Fruit fly (Drosophila melanogaster): ENCODE measurements around the gene X11L.

The X11L gene

DNA sequence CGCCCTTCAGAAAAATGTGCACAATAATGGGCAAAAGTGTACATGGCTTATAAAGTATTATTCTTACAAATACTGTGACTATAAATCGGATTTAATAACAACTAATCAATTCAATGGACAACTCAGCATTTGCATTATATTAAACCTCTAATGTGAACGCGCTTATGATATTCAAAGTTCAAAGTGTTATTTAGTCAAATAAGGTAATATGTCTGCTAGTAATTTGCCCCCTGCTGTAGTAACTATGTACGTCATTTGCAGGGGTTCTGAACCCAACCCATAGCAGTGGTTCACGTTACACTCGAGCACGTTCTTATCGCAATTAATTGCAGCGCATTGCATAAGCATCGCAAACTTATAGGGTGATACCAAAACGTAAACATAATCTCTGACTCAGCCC is 11.3 kb upstream of the X11L start:
- TF ChIP-seq CG17385 (GFP tag; optimal IDR thresholded peaks at IDR 0.05) = peak; percentile 30
- no peak for TF ChIP-seq HLH3B (GFP tag; IDR thresholded peaks at IDR 0.05)
- no peak for TF ChIP-seq Meics (GFP tag; optimal IDR thresholded peaks at IDR 0.05)
- TF ChIP-seq CoRest (tag; optimal IDR thresholded peaks at IDR 0.05) = peak; percentile 19
- peak; percentile 48 for TF ChIP-seq Oli (tag; optimal IDR thresholded peaks at IDR 0.05)
- TF ChIP-seq CG18599 (GFP tag; optimal IDR thresholded peaks at IDR 0.05) = peak; percentile 6
- peak; percentile 35 for TF ChIP-seq grau (tag; optimal IDR thresholded peaks at IDR 0.05)
- TF ChIP-seq CG11504 (tag; optimal IDR thresholded peaks at IDR 0.05) = peak; percentile 56
- TF ChIP-seq Ptx1 (GFP tag; IDR thresholded peaks at IDR 0.05) = peak; percentile 11; the same call in 1 of the 2 replicates
- no peak for TF ChIP-seq CG14965 (GFP tag; optimal IDR thresholded peaks at IDR 0.05; ENCODE audit: borderline replicate concordance)
- TF ChIP-seq CG10209 (GFP tag; optimal IDR thresholded peaks at IDR 0.05) = peak; percentile 14
- no peak for TF ChIP-seq E2f2 (GFP tag; IDR thresholded peaks at IDR 0.05)
- peak in 1 of 3 experiments; percentile 7 for TF ChIP-seq lola (GFP tag; optimal IDR thresholded peaks at IDR 0.05)
- TF ChIP-seq eve (GFP tag; optimal IDR thresholded peaks at IDR 0.05) = peak in 1 of 2 experiments; percentile 76
- TF ChIP-seq CG18764 (GFP tag; optimal IDR thresholded peaks at IDR 0.05) = no peak
- no peak for TF ChIP-seq ab (GFP tag; optimal IDR thresholded peaks at IDR 0.05)
- TF ChIP-seq Blimp-1 (GFP tag; optimal IDR thresholded peaks at IDR 0.05) = peak; percentile 40
- peak; percentile 37 for TF ChIP-seq PHDP (tag; optimal IDR thresholded peaks at IDR 0.05)
- TF ChIP-seq CG2120 (GFP tag; optimal IDR thresholded peaks at IDR 0.05) = peak; percentile 9
- TF ChIP-seq CG13424 (tag; optimal IDR thresholded peaks at IDR 0.05) = peak; percentile 25
- TF ChIP-seq zfh1 (GFP tag; IDR thresholded peaks at IDR 0.05) = no peak
- no peak for TF ChIP-seq CG3163 (GFP tag; optimal IDR thresholded peaks at IDR 0.05)
- peak; percentile 32 for TF ChIP-seq CG1603 (tag; optimal IDR thresholded peaks at IDR 0.05)
- peak; percentile 35 for TF ChIP-seq CG7556 (GFP tag; optimal IDR thresholded peaks at IDR 0.05)
- no peak for TF ChIP-seq Adf1 (GFP tag; IDR thresholded peaks at IDR 0.05)
- TF ChIP-seq gem (tag; optimal IDR thresholded peaks at IDR 0.05) = peak; percentile 58
- peak; percentile 7 for TF ChIP-seq CG18619 (GFP tag; optimal IDR thresholded peaks at IDR 0.05)
- peak; percentile 13 for TF ChIP-seq cwo (GFP tag; optimal IDR thresholded peaks at IDR 0.05)
- TF ChIP-seq CG4282 (GFP tag; optimal IDR thresholded peaks at IDR 0.05) = no peak
- TF ChIP-seq CG11398 (GFP tag; optimal IDR thresholded peaks at IDR 0.05) = no peak
- TF ChIP-seq dpn (GFP tag; optimal IDR thresholded peaks at IDR 0.05) = peak in 1 of 2 experiments; percentile 15
- no peak for TF ChIP-seq Doc2 (GFP tag; IDR thresholded peaks at IDR 0.05)
- no peak for TF ChIP-seq fu2 (GFP tag; optimal IDR thresholded peaks at IDR 0.05)
- TF ChIP-seq seq (GFP tag; IDR thresholded peaks at IDR 0.05) = 0 out of 2 replicates have a peak, but pooled peaks have one; percentile 19
- TF ChIP-seq CG11456 (GFP tag; IDR thresholded peaks at IDR 0.05) = no peak
- TF ChIP-seq CG31441 (GFP tag; IDR thresholded peaks at IDR 0.05) = 0 out of 2 replicates have a peak, but pooled peaks have one; percentile 15
- peak; percentile 16 for TF ChIP-seq Sox102F (GFP tag; optimal IDR thresholded peaks at IDR 0.05)
- peak; percentile 8 for TF ChIP-seq CTCF (GFP tag; optimal IDR thresholded peaks at IDR 0.05)
- TF ChIP-seq CG12219 (GFP tag; optimal IDR thresholded peaks at IDR 0.05) = peak; percentile 28
- TF ChIP-seq CG2678 (tag; optimal IDR thresholded peaks at IDR 0.05) = peak; percentile 33
- TF ChIP-seq unpg (GFP tag; optimal IDR thresholded peaks at IDR 0.05) = peak; percentile 40
- TF ChIP-seq CG15269 (tag; optimal IDR thresholded peaks at IDR 0.05) = peak; percentile 42
- TF ChIP-seq phol (tag; optimal IDR thresholded peaks at IDR 0.05) = no peak
- peak; percentile 43 for TF ChIP-seq row (GFP tag; IDR thresholded peaks at IDR 0.05)
- no peak for TF ChIP-seq amos (GFP tag; IDR thresholded peaks at IDR 0.05; ENCODE audit: partially characterized antibody)
- TF ChIP-seq CG2712 (tag; optimal IDR thresholded peaks at IDR 0.05) = peak; percentile 18
- TF ChIP-seq Pdp1 (GFP tag; optimal IDR thresholded peaks at IDR 0.05) = peak in 1 of 2 experiments; percentile 39
- TF ChIP-seq exex (tag; optimal IDR thresholded peaks at IDR 0.05) = no peak
- TF ChIP-seq lab (GFP tag; optimal IDR thresholded peaks at IDR 0.05) = peak; percentile 16
- peak in 1 of 2 experiments; percentile 26 for TF ChIP-seq bsh (GFP tag; optimal IDR thresholded peaks at IDR 0.05)

All from whole organism, embryonic.